Worm (Caenorhabditis elegans) whole organism, L1 larva: Measurements from ENCODE around the gene nhr-39.

ENCODE experiments used
- C16A3.4 ChIP-seq: fragments of 150-350 bp; optimal IDR thresholded peaks from 2 replicates; lab custom pipeline; 2014; ENCODE audit warnings: missing biosample characterization, missing genetic modification characterization
- C34B4.2 ChIP-seq: sonication (generic microtip); optimal IDR thresholded peaks from 2 replicates; lab custom pipeline; 2017; ENCODE audit warnings: mild to moderate bottlenecking, missing genetic modification characterization, missing compliant biosample characterization
- F16B12.6 ChIP-seq: fragments of 150-350 bp; optimal IDR thresholded peaks from 2 replicates; lab custom pipeline; 2014; ENCODE audit warnings: missing biosample characterization, missing genetic modification characterization
- Y116A8C.19 ChIP-seq: sonication (generic microtip); optimal IDR thresholded peaks from 2 replicates; lab custom pipeline; 2016; ENCODE audit warnings: missing compliant biosample characterization, missing genetic modification characterization, borderline replicate concordance
- alr-1 ChIP-seq: fragments of 200-800 bp; sonication (Bioruptor generic); optimal IDR thresholded peaks from 2 replicates; lab custom pipeline; 2018; ENCODE audit warnings: borderline replicate concordance, mild to moderate bottlenecking, missing genetic modification characterization, missing compliant biosample characterization
- blmp-1 ChIP-seq: fragments of 150-350 bp; optimal IDR thresholded peaks from 2 replicates; lab custom pipeline; 2014; ENCODE audit warnings: missing biosample characterization, missing genetic modification characterization
- ceh-82 ChIP-seq, 3 experiments: fragments of 150-350 bp in 1 of 3; sonication (generic microtip) in 2 of 3; optimal IDR thresholded peaks; 2 replicates each; lab custom pipeline; 2014 to 2017; ENCODE audit warnings: missing biosample characterization in 3 of 3, missing genetic modification characterization in 3 of 3
- ceh-88 ChIP-seq: fragments of 200-800 bp; sonication (Bioruptor generic); IDR thresholded peaks from 2 replicates; pipeline ENCODE4 v1.3.6; 2022; ENCODE audit warnings: missing genetic modification characterization, missing compliant biosample characterization
- dsc-1 ChIP-seq: sonication (generic microtip); optimal IDR thresholded peaks from 2 replicates; lab custom pipeline; 2016; ENCODE audit warnings: mild to moderate bottlenecking, missing genetic modification characterization, missing compliant biosample characterization
- egl-13 ChIP-seq: sonication (generic microtip); optimal IDR thresholded peaks from 2 replicates; lab custom pipeline; 2016; ENCODE audit warnings: missing genotype, missing genetic modification reagents, missing genetic modification characterization, missing compliant biosample characterization
- elt-3 ChIP-seq, 6 experiments: fragments of 150-350 bp in 1 of 6; sonication (generic microtip); optimal IDR thresholded peaks; 2 replicates each; lab custom pipeline; 2017 to 2018; ENCODE audit warnings: missing biosample characterization in 6 of 6, missing genetic modification characterization in 6 of 6, inconsistent platforms in 1 of 6
- ets-5 ChIP-seq: fragments of 200-800 bp; sonication (Bioruptor generic); IDR thresholded peaks from 2 replicates; pipeline ENCODE4 v1.3.6; 2022; ENCODE audit warnings: missing genetic modification characterization, missing compliant biosample characterization
- fkh-10 ChIP-seq: sonication (generic microtip); optimal IDR thresholded peaks from 2 replicates; lab custom pipeline; 2017; ENCODE audit warnings: missing biosample characterization, missing genetic modification reagents, missing genetic modification characterization
- fkh-4 ChIP-seq: sonication (generic microtip); optimal IDR thresholded peaks from 2 replicates; lab custom pipeline; 2016; ENCODE audit warnings: missing compliant biosample characterization, missing genetic modification characterization, borderline replicate concordance
- fos-1 ChIP-seq: fragments of 150-350 bp; optimal IDR thresholded peaks from 2 replicates; lab custom pipeline; 2014; ENCODE audit warnings: missing biosample characterization, missing genetic modification characterization
- hlh-4 ChIP-seq: sonication (generic microtip); optimal IDR thresholded peaks from 2 replicates; lab custom pipeline; 2016; ENCODE audit warnings: mild to moderate bottlenecking, missing genetic modification characterization, missing compliant biosample characterization
- hpl-2 ChIP-seq: fragments of 150-350 bp; optimal IDR thresholded peaks from 2 replicates; lab custom pipeline; 2014; ENCODE audit warnings: missing biosample characterization, missing genetic modification reagents, missing genetic modification characterization
- isw-1 ChIP-seq: fragments of 200-800 bp; sonication (Bioruptor generic); IDR thresholded peaks from 2 replicates; pipeline ENCODE4 v1.3.6; 2022; ENCODE audit warnings: missing genetic modification characterization, missing compliant biosample characterization
- lin-14 ChIP-seq: fragments of 200-800 bp; sonication (Bioruptor generic); optimal IDR thresholded peaks from 2 replicates; lab custom pipeline; 2018; ENCODE audit warnings: mild to moderate bottlenecking, missing genetic modification characterization, moderate library complexity, missing compliant biosample characterization
- lin-35 ChIP-seq, 2 experiments: fragments of 150-350 bp; optimal IDR thresholded peaks; 2 replicates each; lab custom pipeline; 2014; ENCODE audit warnings: missing biosample characterization in 2 of 2, missing genetic modification characterization in 2 of 2, missing genetic modification reagents in 2 of 2
- lsy-2 ChIP-seq, 2 experiments: fragments of 150-350 bp; optimal IDR thresholded peaks; 2 replicates each; lab custom pipeline; 2014; ENCODE audit warnings: missing biosample characterization in 2 of 2, missing genetic modification characterization in 2 of 2
- mab-9 ChIP-seq: fragments of 200-800 bp; sonication (Bioruptor generic); IDR thresholded peaks from 2 replicates; pipeline ENCODE4 v1.3.6; 2022; ENCODE audit warnings: missing genetic modification reagents, missing genetic modification characterization, missing compliant biosample characterization
- mdl-1 ChIP-seq, 2 experiments: fragments of 150-350 bp; optimal IDR thresholded peaks; 2 replicates each; lab custom pipeline; 2014 to 2017; ENCODE audit warnings: missing biosample characterization in 2 of 2, missing genetic modification characterization in 2 of 2, inconsistent platforms in 1 of 2
- mef-2 ChIP-seq: fragments of 150-350 bp; optimal IDR thresholded peaks from 2 replicates; lab custom pipeline; 2014; ENCODE audit warnings: missing biosample characterization, missing genetic modification characterization
- nhr-11 ChIP-seq: fragments of 150-350 bp; optimal IDR thresholded peaks from 2 replicates; lab custom pipeline; 2014; ENCODE audit warnings: missing biosample characterization, missing genetic modification characterization
- nhr-237 ChIP-seq: fragments of 150-350 bp; optimal IDR thresholded peaks from 2 replicates; lab custom pipeline; 2014; ENCODE audit warnings: missing biosample characterization, missing genetic modification characterization
- nhr-28 ChIP-seq: fragments of 150-350 bp; optimal IDR thresholded peaks from 2 replicates; lab custom pipeline; 2014; ENCODE audit warnings: missing biosample characterization, missing genetic modification characterization
- nhr-47 ChIP-seq: sonication (generic microtip); optimal IDR thresholded peaks from 2 replicates; lab custom pipeline; 2016; ENCODE audit warnings: mild to moderate bottlenecking, missing genetic modification characterization, moderate library complexity, missing compliant biosample characterization
- nhr-71 ChIP-seq: sonication (generic microtip); optimal IDR thresholded peaks from 2 replicates; lab custom pipeline; 2016; ENCODE audit warnings: mild to moderate bottlenecking, missing genetic modification characterization, moderate library complexity, missing compliant biosample characterization
- nhr-76 ChIP-seq: sonication (generic microtip); optimal IDR thresholded peaks from 2 replicates; lab custom pipeline; 2017; ENCODE audit warnings: missing biosample characterization, missing genetic modification characterization
- nhr-84 ChIP-seq: sonication (generic microtip); optimal IDR thresholded peaks from 2 replicates; lab custom pipeline; 2017; ENCODE audit warnings: missing biosample characterization, missing genetic modification characterization
- pag-3 ChIP-seq: sonication (generic microtip); optimal IDR thresholded peaks from 2 replicates; lab custom pipeline; 2017; ENCODE audit warnings: missing genetic modification characterization, mild to moderate bottlenecking, missing compliant biosample characterization, antibody characterized with exemption, borderline replicate concordance; ENCODE audit not compliant: insufficient read depth
- pax-3 ChIP-seq: fragments of 200-800 bp; sonication (Bioruptor generic); optimal IDR thresholded peaks from 2 replicates; lab custom pipeline; 2018; ENCODE audit warnings: mild to moderate bottlenecking, missing genetic modification characterization, moderate library complexity, missing compliant biosample characterization
- pqm-1 ChIP-seq: sonication (generic microtip); optimal IDR thresholded peaks from 3 replicates; lab custom pipeline; 2017; ENCODE audit warnings: missing biosample characterization, missing genetic modification characterization
- skn-1 ChIP-seq: fragments of 150-350 bp; optimal IDR thresholded peaks from 2 replicates; lab custom pipeline; 2014; ENCODE audit warnings: missing biosample characterization, missing genetic modification characterization
- sptf-1 ChIP-seq: fragments of 150-350 bp; optimal IDR thresholded peaks from 2 replicates; lab custom pipeline; 2014; ENCODE audit warnings: missing biosample characterization, missing genetic modification characterization
- sup-37 ChIP-seq: fragments of 200-800 bp; sonication (Bioruptor generic); optimal IDR thresholded peaks from 2 replicates; lab custom pipeline; 2018; ENCODE audit warnings: mild to moderate bottlenecking, missing genetic modification characterization, missing compliant biosample characterization
- tlp-1 ChIP-seq: fragments of 150-350 bp; optimal IDR thresholded peaks from 2 replicates; lab custom pipeline; 2014; ENCODE audit warnings: missing biosample characterization, missing genetic modification characterization
- unc-30 ChIP-seq: sonication (generic microtip); optimal IDR thresholded peaks from 2 replicates; lab custom pipeline; 2017; ENCODE audit warnings: missing biosample characterization, missing genetic modification characterization
- unc-86 ChIP-seq: sonication (generic microtip); optimal IDR thresholded peaks from 2 replicates; lab custom pipeline; 2016; ENCODE audit warnings: missing genetic modification characterization, missing compliant biosample characterization
- unc-98 ChIP-seq: fragments of 200-800 bp; sonication (Bioruptor generic); IDR thresholded peaks from 2 replicates; pipeline ENCODE4 v1.3.6; 2022; ENCODE audit warnings: missing genetic modification characterization, missing compliant biosample characterization
- xbp-1 ChIP-seq: sonication (generic microtip); optimal IDR thresholded peaks from 2 replicates; lab custom pipeline; 2016; ENCODE audit warnings: missing genetic modification characterization, missing compliant biosample characterization
- zag-1 ChIP-seq: fragments of 150-350 bp; optimal IDR thresholded peaks from 2 replicates; lab custom pipeline; 2014; ENCODE audit warnings: missing biosample characterization, missing genetic modification characterization
- zip-4 ChIP-seq: fragments of 200-800 bp; sonication (Bioruptor generic); optimal IDR thresholded peaks from 2 replicates; lab custom pipeline; 2018; ENCODE audit warnings: mild to moderate bottlenecking, missing genetic modification characterization, moderate library complexity, missing compliant biosample characterization
- ztf-4 ChIP-seq: fragments of 150-350 bp; optimal IDR thresholded peaks from 2 replicates; lab custom pipeline; 2014; ENCODE audit warnings: missing biosample characterization, missing genetic modification characterization

nhr-39 gene

DNA sequence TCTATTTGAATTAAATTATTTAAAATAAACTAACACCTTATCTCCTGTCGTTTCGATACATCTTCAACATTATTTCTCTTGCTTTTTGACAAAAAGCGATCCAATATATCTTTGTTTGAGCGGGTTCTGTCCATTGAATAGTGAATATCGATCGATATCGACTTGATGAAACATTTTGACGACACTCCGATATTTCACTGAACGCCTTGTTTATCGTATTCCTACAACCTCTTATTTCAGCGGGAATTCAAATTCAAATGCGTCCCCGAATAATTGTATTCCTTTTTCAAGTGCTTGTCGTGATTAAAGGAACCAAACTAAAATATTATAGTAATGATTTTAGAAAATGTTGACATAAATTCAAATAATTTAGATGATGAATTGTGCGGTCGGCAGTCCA, 43.7 kb downstream of the nhr-39 start, which contains the start of the genes K07B1.7 and try-5 (continued):
- TF ChIP-seq sptf-1 (tag; lab: Kevin White, UChicago) = no peak
- no peak for TF ChIP-seq C34B4.2 (tag; lab: Kevin White, UChicago)
- TF ChIP-seq elt-3 (tag; optimal IDR thresholded peaks at IDR 0.05; lab: Kevin White, UChicago) = peak in 2 of 6 experiments; percentile 0 to 46
- no peak for TF ChIP-seq pax-3 (tag; lab: Kevin White, UChicago)
- TF ChIP-seq blmp-1 = peak; percentile 64
- TF ChIP-seq pag-3 (tag; lab: Kevin White, UChicago) = no peak
- peak; percentile 26 for TF ChIP-seq unc-86 (tag; lab: Kevin White, UChicago)
- TF ChIP-seq egl-13 = peak; percentile 25
- TF ChIP-seq nhr-84 (tag; lab: Kevin White, UChicago) = no peak
- TF ChIP-seq zag-1 (tag; lab: Kevin White, UChicago) = no peak
- no peak for TF ChIP-seq alr-1 (tag; lab: Kevin White, UChicago)
- TF ChIP-seq ceh-88 = no peak
- no peak for TF ChIP-seq tlp-1
- TF ChIP-seq fkh-10 (GFP tag; lab: Kevin White, UChicago) = no peak
- TF ChIP-seq fkh-4 (tag; lab: Kevin White, UChicago) = no peak
- peak; percentile 45 to 72 (median 65) for TF ChIP-seq ceh-82 (tag; optimal IDR thresholded peaks at IDR 0.05; lab: Kevin White, UChicago)
- TF ChIP-seq xbp-1 (tag; lab: Kevin White, UChicago) = peak; percentile 68
- TF ChIP-seq pqm-1 (tag; lab: Kevin White, UChicago) = no peak
- peak; percentile 73 for TF ChIP-seq skn-1 (tag; lab: Kevin White, UChicago)
- TF ChIP-seq lin-14 = peak; percentile 68
- TF ChIP-seq lsy-2 (tag; optimal IDR thresholded peaks at IDR 0.05; lab: Kevin White, UChicago) = peak; percentile 70 to 90
- no peak for TF ChIP-seq zip-4 (GFP tag; lab: Kevin White, UChicago)
- no peak for TF ChIP-seq hpl-2 (GFP tag; lab: Kevin White, UChicago)
- peak; percentile 42 for TF ChIP-seq F16B12.6 (tag; lab: Kevin White, UChicago)
- no peak for TF ChIP-seq unc-98 (GFP tag; lab: Robert Waterston, UW)
- peak in 1 of 2 experiments; percentile 49 for TF ChIP-seq mdl-1 (tag; optimal IDR thresholded peaks at IDR 0.05; lab: Kevin White, UChicago)
- TF ChIP-seq nhr-11 (tag; lab: Kevin White, UChicago) = peak; percentile 36
- no peak for TF ChIP-seq nhr-28 (tag; lab: Kevin White, UChicago)
- no peak for TF ChIP-seq sup-37 (GFP tag; lab: Kevin White, UChicago)
- no peak for TF ChIP-seq fos-1 (tag; lab: Kevin White, UChicago)
- peak; percentile 99 for TF ChIP-seq lin-35 (GFP tag; optimal IDR thresholded peaks at IDR 0.05; lab: Kevin White, UChicago)
- TF ChIP-seq hlh-4 = no peak
- no peak for TF ChIP-seq nhr-237
- TF ChIP-seq C16A3.4 = peak; percentile 82
- no peak for TF ChIP-seq mab-9
- TF ChIP-seq mef-2 (tag; lab: Kevin White, UChicago) = no peak
- peak; percentile 39 for TF ChIP-seq isw-1
- no peak for TF ChIP-seq Y116A8C.19 (tag; lab: Kevin White, UChicago)
- no peak for TF ChIP-seq ets-5 (GFP tag; lab: Robert Waterston, UW)
- TF ChIP-seq unc-30 = no peak
- TF ChIP-seq dsc-1 (tag; lab: Kevin White, UChicago) = peak; percentile 48
- peak; percentile 77 for TF ChIP-seq nhr-71 (tag; lab: Kevin White, UChicago)
- no peak for TF ChIP-seq ztf-4
- no peak for TF ChIP-seq nhr-76 (tag; lab: Kevin White, UChicago)
- TF ChIP-seq nhr-47 = peak; percentile 76
